Worm (Caenorhabditis elegans) whole organism, young adult: ENCODE results near the gene trmt-10C.2.

Experiments used
- K12H6.12 ChIP-seq: fragments of 200-800 bp; sonication (Bioruptor generic); optimal IDR thresholded peaks from 2 replicates; lab custom pipeline; 2018; ENCODE audit warnings: mild to moderate bottlenecking, missing genetic modification characterization, missing compliant biosample characterization
- ZK185.1 ChIP-seq: sonication (generic microtip); optimal IDR thresholded peaks from 2 replicates; lab custom pipeline; 2016; ENCODE audit warnings: mild to moderate bottlenecking, missing genetic modification characterization, missing compliant biosample characterization; ENCODE audit not compliant: poor library complexity, severe bottlenecking
- ama-1 ChIP-seq, 3 experiments: fragments of 150-350 bp in 1 of 3; sonication (generic microtip) in 2 of 3; optimal IDR thresholded peaks; 2 replicates each; lab custom pipeline; 2014 to 2018; ENCODE audit warnings: missing biosample characterization in 2 of 3, missing genetic modification characterization in 2 of 3, missing genetic modification reagents in 2 of 3
- gei-17 ChIP-seq: fragments of 200-800 bp; sonication (Bioruptor generic); optimal IDR thresholded peaks from 2 replicates; lab custom pipeline; 2018; ENCODE audit warnings: mild to moderate bottlenecking, missing genetic modification characterization, missing compliant biosample characterization
- lin-26 ChIP-seq: fragments of 200-800 bp; sonication (Bioruptor generic); IDR thresholded peaks from 2 replicates; pipeline ENCODE4 v1.3.6; 2022; ENCODE audit warnings: missing genetic modification reagents, missing genetic modification characterization, missing compliant biosample characterization
- mcd-1 ChIP-seq: fragments of 200-800 bp; sonication (Bioruptor generic); IDR thresholded peaks from 2 replicates; pipeline ENCODE4 v1.3.6; 2022; ENCODE audit warnings: missing genetic modification reagents, missing genetic modification characterization, missing compliant biosample characterization
- snpc-1.1 ChIP-seq: sonication (generic microtip); optimal IDR thresholded peaks from 2 replicates; lab custom pipeline; 2017; ENCODE audit warnings: missing genetic modification characterization, mild to moderate bottlenecking, missing compliant biosample characterization, antibody characterized with exemption, moderate library complexity, missing genotype, missing genetic modification reagents; ENCODE audit not compliant: insufficient read depth
- snpc-4 ChIP-seq, 5 experiments: fragments of 150-350 bp in 1 of 5; sonication (generic microtip) in 4 of 5; optimal IDR thresholded peaks; 2 replicates each; lab custom pipeline; 2014 to 2018; ENCODE audit warnings: missing genetic modification characterization in 5 of 5, missing biosample characterization in 3 of 5, antibody characterized with exemption in 2 of 5, mild to moderate bottlenecking in 2 of 5, missing compliant biosample characterization in 2 of 5, missing genotype in 2 of 5, moderate library complexity in 2 of 5, missing genetic modification reagents in 1 of 5
- somi-1 ChIP-seq: fragments of 200-800 bp; sonication (Bioruptor generic); optimal IDR thresholded peaks from 2 replicates; lab custom pipeline; 2018; ENCODE audit warnings: mild to moderate bottlenecking, missing genetic modification characterization, missing compliant biosample characterization
- unc-130 ChIP-seq: sonication (generic microtip); optimal IDR thresholded peaks from 2 replicates; lab custom pipeline; 2016; ENCODE audit warnings: missing genetic modification reagents, missing genetic modification characterization, missing compliant biosample characterization
- unc-62 ChIP-seq: fragments of 150-350 bp; optimal IDR thresholded peaks from 2 replicates; lab custom pipeline; 2014; ENCODE audit warnings: missing biosample characterization, missing genetic modification reagents, missing genetic modification characterization

- no peak for TF ChIP-seq gei-17 (GFP tag; lab: Kevin White, UChicago)
- TF ChIP-seq somi-1: no peak
- TF ChIP-seq unc-130: no peak
- TF ChIP-seq unc-62 (GFP tag; lab: Kevin White, UChicago): no peak
- no peak for TF ChIP-seq K12H6.12 (tag; lab: Kevin White, UChicago)
- no peak for TF ChIP-seq lin-26
- no peak for TF ChIP-seq snpc-4 (GFP tag; optimal IDR thresholded peaks at IDR 0.05; lab: Kevin White, UChicago)
- TF ChIP-seq snpc-4 (tag; optimal IDR thresholded peaks at IDR 0.05; lab: Kevin White, UChicago): no peak
- TF ChIP-seq ZK185.1 (tag; lab: Kevin White, UChicago): no peak
- TF ChIP-seq mcd-1 (GFP tag; lab: Robert Waterston, UW): no peak
- no peak for TF ChIP-seq snpc-1.1 (tag; lab: Kevin White, UChicago)
- TF ChIP-seq ama-1 (optimal IDR thresholded peaks at IDR 0.05; lab: Kevin White, UChicago): peak; percentile 10
- TF ChIP-seq ama-1 (GFP tag; optimal IDR thresholded peaks at IDR 0.05; lab: Kevin White, UChicago): no peak
Observed at ce11 chrIII:6395706-6396232, 49.7 kb downstream of the trmt-10C.2 start, which contains the start of gene oatr-1.
